Worm (Caenorhabditis elegans) whole organism, L1 larva: Measurements from ENCODE around the gene M163.22.

ENCODE experiments used
- C04F5.9 ChIP-seq: sonication (generic microtip); optimal IDR thresholded peaks from 2 replicates; lab custom pipeline; 2016; ENCODE audit warnings: missing genetic modification characterization, missing compliant biosample characterization
- C16A3.4 ChIP-seq: fragments of 150-350 bp; optimal IDR thresholded peaks from 2 replicates; lab custom pipeline; 2014; ENCODE audit warnings: missing biosample characterization, missing genetic modification characterization
- Y116A8C.19 ChIP-seq: sonication (generic microtip); optimal IDR thresholded peaks from 2 replicates; lab custom pipeline; 2016; ENCODE audit warnings: missing compliant biosample characterization, missing genetic modification characterization, borderline replicate concordance
- aha-1 ChIP-seq: fragments of 150-350 bp; optimal IDR thresholded peaks from 2 replicates; lab custom pipeline; 2014; ENCODE audit warnings: missing biosample characterization, missing genetic modification characterization
- blmp-1 ChIP-seq: fragments of 150-350 bp; optimal IDR thresholded peaks from 2 replicates; lab custom pipeline; 2014; ENCODE audit warnings: missing biosample characterization, missing genetic modification characterization
- ceh-8 ChIP-seq: fragments of 200-800 bp; sonication (Bioruptor generic); optimal IDR thresholded peaks from 2 replicates; lab custom pipeline; 2018; ENCODE audit warnings: mild to moderate bottlenecking, missing genetic modification characterization, moderate library complexity, missing compliant biosample characterization
- ceh-88 ChIP-seq: fragments of 200-800 bp; sonication (Bioruptor generic); IDR thresholded peaks from 2 replicates; pipeline ENCODE4 v1.3.6; 2022; ENCODE audit warnings: missing genetic modification characterization, missing compliant biosample characterization
- ceh-90 ChIP-seq: sonication (generic microtip); optimal IDR thresholded peaks from 2 replicates; lab custom pipeline; 2016; ENCODE audit warnings: missing genetic modification characterization, missing compliant biosample characterization
- dpl-1 ChIP-seq, 3 experiments: fragments of 150-350 bp in 2 of 3; sonication (generic microtip) in 1 of 3; optimal IDR thresholded peaks; 2 replicates each; lab custom pipeline; 2014 to 2017; ENCODE audit warnings: missing biosample characterization in 3 of 3, missing genetic modification characterization in 3 of 3, missing genetic modification reagents in 3 of 3
- efl-1 ChIP-seq, 4 experiments: fragments of 150-350 bp; optimal IDR thresholded peaks in 3 of 4; peaks in 1 of 4; 1 replicate in 1 of 4; 2 replicates in 3 of 4; lab custom pipeline; 2014; ENCODE audit warnings: missing biosample characterization in 2 of 4, missing genetic modification characterization in 2 of 4, missing genetic modification reagents in 2 of 4
- efl-3 ChIP-seq: fragments of 200-800 bp; sonication (Bioruptor generic); optimal IDR thresholded peaks from 2 replicates; lab custom pipeline; 2018; ENCODE audit warnings: mild to moderate bottlenecking, missing genetic modification characterization, missing compliant biosample characterization
- egl-13 ChIP-seq: sonication (generic microtip); optimal IDR thresholded peaks from 2 replicates; lab custom pipeline; 2016; ENCODE audit warnings: missing genotype, missing genetic modification reagents, missing genetic modification characterization, missing compliant biosample characterization
- egl-27 ChIP-seq, 2 experiments: fragments of 150-350 bp in 1 of 2; sonication (generic microtip); optimal IDR thresholded peaks; 3 replicates each; lab custom pipeline; 2017 to 2018; ENCODE audit warnings: missing biosample characterization in 2 of 2, missing genetic modification characterization in 2 of 2, missing genetic modification reagents in 2 of 2
- elt-2 ChIP-seq: sonication (generic microtip); optimal IDR thresholded peaks from 2 replicates; lab custom pipeline; 2016; ENCODE audit warnings: missing genetic modification characterization, mild to moderate bottlenecking, inconsistent platforms, missing compliant biosample characterization, missing genetic modification reagents
- elt-3 ChIP-seq, 6 experiments: fragments of 150-350 bp in 1 of 6; sonication (generic microtip); optimal IDR thresholded peaks; 2 replicates each; lab custom pipeline; 2017 to 2018; ENCODE audit warnings: missing biosample characterization in 6 of 6, missing genetic modification characterization in 6 of 6, inconsistent platforms in 1 of 6
- ets-5 ChIP-seq: fragments of 200-800 bp; sonication (Bioruptor generic); IDR thresholded peaks from 2 replicates; pipeline ENCODE4 v1.3.6; 2022; ENCODE audit warnings: missing genetic modification characterization, missing compliant biosample characterization
- fkh-8 ChIP-seq: sonication (generic microtip); optimal IDR thresholded peaks from 2 replicates; lab custom pipeline; 2016; ENCODE audit warnings: mild to moderate bottlenecking, missing genetic modification characterization, missing compliant biosample characterization
- fos-1 ChIP-seq: fragments of 150-350 bp; optimal IDR thresholded peaks from 2 replicates; lab custom pipeline; 2014; ENCODE audit warnings: missing biosample characterization, missing genetic modification characterization
- hlh-17 ChIP-seq: fragments of 200-800 bp; sonication (Bioruptor generic); optimal IDR thresholded peaks from 2 replicates; lab custom pipeline; 2018; ENCODE audit warnings: missing genetic modification characterization, mild to moderate bottlenecking, missing compliant biosample characterization, moderate library complexity, borderline replicate concordance
- hlh-4 ChIP-seq: sonication (generic microtip); optimal IDR thresholded peaks from 2 replicates; lab custom pipeline; 2016; ENCODE audit warnings: mild to moderate bottlenecking, missing genetic modification characterization, missing compliant biosample characterization
- hpl-2 ChIP-seq: fragments of 150-350 bp; optimal IDR thresholded peaks from 2 replicates; lab custom pipeline; 2014; ENCODE audit warnings: missing biosample characterization, missing genetic modification reagents, missing genetic modification characterization
- irx-1 ChIP-seq: sonication (generic microtip); optimal IDR thresholded peaks from 2 replicates; lab custom pipeline; 2016; ENCODE audit warnings: missing genetic modification characterization, missing compliant biosample characterization
- isw-1 ChIP-seq: fragments of 200-800 bp; sonication (Bioruptor generic); IDR thresholded peaks from 2 replicates; pipeline ENCODE4 v1.3.6; 2022; ENCODE audit warnings: missing genetic modification characterization, missing compliant biosample characterization
- jun-1 ChIP-seq: fragments of 150-350 bp; optimal IDR thresholded peaks from 2 replicates; lab custom pipeline; 2014; ENCODE audit warnings: missing biosample characterization, missing genetic modification reagents, missing genetic modification characterization
- lin-13 ChIP-seq: fragments of 150-350 bp; optimal IDR thresholded peaks from 2 replicates; lab custom pipeline; 2014; ENCODE audit warnings: missing biosample characterization, missing genetic modification reagents, missing genetic modification characterization
- lin-35 ChIP-seq, 2 experiments: fragments of 150-350 bp; optimal IDR thresholded peaks; 2 replicates each; lab custom pipeline; 2014; ENCODE audit warnings: missing biosample characterization in 2 of 2, missing genetic modification characterization in 2 of 2, missing genetic modification reagents in 2 of 2
- lin-39 ChIP-seq: fragments of 150-350 bp; optimal IDR thresholded peaks from 2 replicates; lab custom pipeline; 2014; ENCODE audit warnings: missing biosample characterization, missing genetic modification reagents, missing genetic modification characterization
- lir-3 ChIP-seq: sonication (generic microtip); optimal IDR thresholded peaks from 2 replicates; lab custom pipeline; 2016; ENCODE audit warnings: mild to moderate bottlenecking, missing genetic modification characterization, moderate library complexity, missing compliant biosample characterization; ENCODE audit not compliant: poor library complexity
- mab-9 ChIP-seq: fragments of 200-800 bp; sonication (Bioruptor generic); IDR thresholded peaks from 2 replicates; pipeline ENCODE4 v1.3.6; 2022; ENCODE audit warnings: missing genetic modification reagents, missing genetic modification characterization, missing compliant biosample characterization
- mdl-1 ChIP-seq, 2 experiments: fragments of 150-350 bp; optimal IDR thresholded peaks; 2 replicates each; lab custom pipeline; 2014 to 2017; ENCODE audit warnings: missing biosample characterization in 2 of 2, missing genetic modification characterization in 2 of 2, inconsistent platforms in 1 of 2
- mep-1 ChIP-seq: fragments of 150-350 bp; optimal IDR thresholded peaks from 2 replicates; lab custom pipeline; 2014; ENCODE audit warnings: missing biosample characterization, missing genetic modification characterization
- nhr-11 ChIP-seq: fragments of 150-350 bp; optimal IDR thresholded peaks from 2 replicates; lab custom pipeline; 2014; ENCODE audit warnings: missing biosample characterization, missing genetic modification characterization
- nhr-12 ChIP-seq: sonication (generic microtip); optimal IDR thresholded peaks from 2 replicates; lab custom pipeline; 2017; ENCODE audit warnings: missing biosample characterization, missing genetic modification characterization
- nhr-20 ChIP-seq: sonication (generic microtip); optimal IDR thresholded peaks from 2 replicates; lab custom pipeline; 2016; ENCODE audit warnings: mild to moderate bottlenecking, missing genetic modification characterization, missing compliant biosample characterization
- nhr-237 ChIP-seq: fragments of 150-350 bp; optimal IDR thresholded peaks from 2 replicates; lab custom pipeline; 2014; ENCODE audit warnings: missing biosample characterization, missing genetic modification characterization
- nhr-28 ChIP-seq: fragments of 150-350 bp; optimal IDR thresholded peaks from 2 replicates; lab custom pipeline; 2014; ENCODE audit warnings: missing biosample characterization, missing genetic modification characterization
- nhr-76 ChIP-seq: sonication (generic microtip); optimal IDR thresholded peaks from 2 replicates; lab custom pipeline; 2017; ENCODE audit warnings: missing biosample characterization, missing genetic modification characterization
- nhr-77 ChIP-seq: fragments of 150-350 bp; optimal IDR thresholded peaks from 2 replicates; lab custom pipeline; 2014; ENCODE audit warnings: missing biosample characterization, missing genetic modification characterization
- nhr-85 ChIP-seq: sonication (generic microtip); peaks from one replicate; lab custom pipeline; 2016; ENCODE audit warnings: missing genetic modification characterization, inconsistent platforms, missing compliant biosample characterization
- nhr-90 ChIP-seq: sonication (generic microtip); optimal IDR thresholded peaks from 2 replicates; lab custom pipeline; 2016; ENCODE audit warnings: mild to moderate bottlenecking, missing genetic modification characterization, missing compliant biosample characterization; ENCODE audit not compliant: poor library complexity
- pag-3 ChIP-seq: sonication (generic microtip); optimal IDR thresholded peaks from 2 replicates; lab custom pipeline; 2017; ENCODE audit warnings: missing genetic modification characterization, mild to moderate bottlenecking, missing compliant biosample characterization, antibody characterized with exemption, borderline replicate concordance; ENCODE audit not compliant: insufficient read depth
- pax-3 ChIP-seq: fragments of 200-800 bp; sonication (Bioruptor generic); optimal IDR thresholded peaks from 2 replicates; lab custom pipeline; 2018; ENCODE audit warnings: mild to moderate bottlenecking, missing genetic modification characterization, moderate library complexity, missing compliant biosample characterization
- pqm-1 ChIP-seq: sonication (generic microtip); optimal IDR thresholded peaks from 3 replicates; lab custom pipeline; 2017; ENCODE audit warnings: missing biosample characterization, missing genetic modification characterization
- rnt-1 ChIP-seq: sonication (generic microtip); optimal IDR thresholded peaks from 2 replicates; lab custom pipeline; 2016; ENCODE audit warnings: mild to moderate bottlenecking, missing genetic modification characterization, moderate library complexity, missing compliant biosample characterization
- skn-1 ChIP-seq: fragments of 150-350 bp; optimal IDR thresholded peaks from 2 replicates; lab custom pipeline; 2014; ENCODE audit warnings: missing biosample characterization, missing genetic modification characterization
- snpc-4 ChIP-seq: fragments of 150-350 bp; optimal IDR thresholded peaks from 2 replicates; lab custom pipeline; 2014; ENCODE audit warnings: missing biosample characterization, missing genetic modification characterization
- sptf-1 ChIP-seq: fragments of 150-350 bp; optimal IDR thresholded peaks from 2 replicates; lab custom pipeline; 2014; ENCODE audit warnings: missing biosample characterization, missing genetic modification characterization
- sup-37 ChIP-seq: fragments of 200-800 bp; sonication (Bioruptor generic); optimal IDR thresholded peaks from 2 replicates; lab custom pipeline; 2018; ENCODE audit warnings: mild to moderate bottlenecking, missing genetic modification characterization, missing compliant biosample characterization
- unc-130 ChIP-seq: fragments of 150-350 bp; optimal IDR thresholded peaks from 2 replicates; lab custom pipeline; 2017; ENCODE audit warnings: missing biosample characterization, missing genetic modification characterization, inconsistent platforms
- unc-86 ChIP-seq: sonication (generic microtip); optimal IDR thresholded peaks from 2 replicates; lab custom pipeline; 2016; ENCODE audit warnings: missing genetic modification characterization, missing compliant biosample characterization
- vab-15 ChIP-seq: sonication (generic microtip); optimal IDR thresholded peaks from 2 replicates; lab custom pipeline; 2017; ENCODE audit warnings: missing genotype, mild to moderate bottlenecking, missing genetic modification characterization, missing compliant biosample characterization
- zag-1 ChIP-seq: fragments of 150-350 bp; optimal IDR thresholded peaks from 2 replicates; lab custom pipeline; 2014; ENCODE audit warnings: missing biosample characterization, missing genetic modification characterization

Gene M163.22

ce11 chrX:14489945-14490344, 24.3 kb downstream of the M163.22 start, which contains the start of gene his-24:
his-24 (plus strand) TSS chrX:14490094.
- TF ChIP-seq egl-27 (tag; optimal IDR thresholded peaks at IDR 0.05; lab: Kevin White, UChicago) (no peak), egl-13 (tag; lab: Kevin White, UChicago) (no peak), elt-2 (no peak), lir-3 (tag; lab: Kevin White, UChicago) (no peak), unc-86 (tag; lab: Kevin White, UChicago) (peak; percentile 51), lin-13 (GFP tag; lab: Kevin White, UChicago) (peak; percentile 52), nhr-28 (tag; lab: Kevin White, UChicago) (no peak), isw-1 (GFP tag; lab: Robert Waterston, UW) (no peak; the same call in 1 of the 2 replicates), C04F5.9 (peak; percentile 33), pag-3 (tag; lab: Kevin White, UChicago) (no peak), fkh-8 (tag; lab: Kevin White, UChicago) (peak; percentile 72), rnt-1 (peak; percentile 75), aha-1 (tag; lab: Kevin White, UChicago) (no peak), nhr-237 (tag; lab: Kevin White, UChicago) (no peak), mep-1 (peak; percentile 35), zag-1 (no peak), unc-130 (tag; lab: Kevin White, UChicago) (no peak), hpl-2 (no peak), efl-1 (optimal IDR thresholded peaks at IDR 0.05; lab: Kevin White, UChicago) (peak; percentile 46 to 48), efl-1 (GFP tag; optimal IDR thresholded peaks at IDR 0.05 in 1 of 2; lab: Kevin White, UChicago) (peak in 1 of 2 experiments; percentile 53), ceh-90 (tag; lab: Kevin White, UChicago) (no peak), nhr-76 (tag; lab: Kevin White, UChicago) (no peak), sptf-1 (tag; lab: Kevin White, UChicago) (no peak), jun-1 (tag; lab: Kevin White, UChicago) (peak; percentile 83), elt-3 (tag; optimal IDR thresholded peaks at IDR 0.05; lab: Kevin White, UChicago) (peak in 2 of 6 experiments; percentile 9 to 56), ceh-88 (GFP tag; lab: Robert Waterston, UW) (no peak), hlh-17 (no peak), nhr-90 (tag; lab: Kevin White, UChicago) (peak; percentile 62), lin-39 (tag; lab: Kevin White, UChicago) (peak; percentile 14), efl-3 (peak; percentile 39), nhr-77 (tag; lab: Kevin White, UChicago) (peak; percentile 55), ets-5 (GFP tag; lab: Robert Waterston, UW) (no peak), sup-37 (GFP tag; lab: Kevin White, UChicago) (peak; percentile 43), mab-9 (GFP tag; lab: Robert Waterston, UW) (peak; percentile 65), C16A3.4 (peak; percentile 80), Y116A8C.19 (tag; lab: Kevin White, UChicago) (no peak), blmp-1 (tag; lab: Kevin White, UChicago) (peak; percentile 5), pax-3 (tag; lab: Kevin White, UChicago) (peak; percentile 18), nhr-85 (peak; percentile 85), nhr-12 (tag; lab: Kevin White, UChicago) (no peak), vab-15 (tag; lab: Kevin White, UChicago) (peak; percentile 40), nhr-20 (peak; percentile 79), dpl-1 (GFP tag; optimal IDR thresholded peaks at IDR 0.05; lab: Kevin White, UChicago) (peak in 2 of 3 experiments; percentile 27 to 49), skn-1 (tag; lab: Kevin White, UChicago) (peak; percentile 43), snpc-4 (peak; percentile 54), nhr-11 (tag; lab: Kevin White, UChicago) (no peak), lin-35 (GFP tag; optimal IDR thresholded peaks at IDR 0.05; lab: Kevin White, UChicago) (peak; percentile 39 to 73), irx-1 (tag; lab: Kevin White, UChicago) (peak; percentile 64), mdl-1 (tag; optimal IDR thresholded peaks at IDR 0.05; lab: Kevin White, UChicago) (peak in 1 of 2 experiments; percentile 46), hlh-4 (no peak), pqm-1 (no peak), ceh-8 (GFP tag; lab: Kevin White, UChicago) (peak; percentile 52), fos-1 (tag; lab: Kevin White, UChicago) (peak; percentile 12)
